Worm (Caenorhabditis elegans): ENCODE data around the gene B0001.4.
"Not testable (repeated sequence)": the region's sequence is repeated elsewhere in the genome, so short reads cannot be mapped to it uniquely, and the experiment has no call there.

DNA sequence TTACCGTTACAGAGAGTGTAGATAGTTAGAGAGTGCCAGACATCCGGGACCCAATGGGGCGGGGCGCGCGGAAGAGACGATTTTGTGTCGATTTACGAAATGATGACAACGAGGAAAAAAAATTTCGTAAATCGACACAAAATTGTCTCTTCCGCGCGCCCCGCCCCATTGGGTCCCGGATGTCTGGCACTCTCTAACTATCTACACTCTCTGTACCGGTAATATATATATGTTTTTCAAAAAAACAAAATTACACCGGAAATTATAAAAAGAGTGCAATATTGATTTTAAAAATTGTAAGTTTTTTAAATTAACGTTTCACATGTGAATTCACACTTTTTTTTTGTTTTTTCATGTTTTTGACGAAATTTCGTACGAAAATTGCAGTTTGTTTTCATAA, at the start of gene B0001.4:
- not testable (repeated sequence) for TF ChIP-seq dao-5, him-1, W03F9.2 (tag; optimal IDR thresholded peaks at IDR 0.05)
